Fruit fly (Drosophila melanogaster) whole organism, embryonic: ENCODE measurements around the gene CG1233.

Source experiments
- ATbp ChIP-seq: fragments of 200-800 bp; sonication (Bioruptor generic); optimal IDR thresholded peaks from 2 replicates; lab custom pipeline; 2017; ENCODE audit warnings: missing biosample characterization, mild to moderate bottlenecking, missing genetic modification characterization, missing genetic modification reagents
- Atf6 ChIP-seq: fragments of 200-800 bp; sonication (Bioruptor generic); IDR thresholded peaks from 2 replicates; pipeline ENCODE4 v1.3.6; 2022; ENCODE audit warnings: missing biosample characterization, missing genetic modification characterization
- BtbVII ChIP-seq: fragments of 200-800 bp; sonication (Bioruptor generic); optimal IDR thresholded peaks from 3 replicates; lab custom pipeline; 2017; ENCODE audit warnings: missing biosample characterization, mild to moderate bottlenecking, missing genetic modification characterization
- CG10147 ChIP-seq: fragments of 200-800 bp; sonication (Bioruptor generic); optimal IDR thresholded peaks from 2 replicates; lab custom pipeline; 2019; ENCODE audit warnings: missing biosample characterization, mild to moderate bottlenecking, missing genetic modification characterization, moderate library complexity
- CG10366 ChIP-seq: fragments of 200-800 bp; sonication (Bioruptor generic); IDR thresholded peaks from 2 replicates; pipeline ENCODE4 v1.3.6; 2022; ENCODE audit warnings: missing biosample characterization, missing genetic modification characterization
- CG10462 ChIP-seq: fragments of 200-800 bp; sonication (Bioruptor generic); optimal IDR thresholded peaks from 2 replicates; lab custom pipeline; 2016; ENCODE audit warnings: missing biosample characterization, missing genetic modification characterization
- CG12071 ChIP-seq: fragments of 200-800 bp; sonication (Bioruptor generic); optimal IDR thresholded peaks from 3 replicates; lab custom pipeline; 2018; ENCODE audit warnings: missing biosample characterization, mild to moderate bottlenecking, missing genetic modification characterization
- CG12155 ChIP-seq: fragments of 200-800 bp; sonication (Bioruptor generic); optimal IDR thresholded peaks from 3 replicates; lab custom pipeline; 2016; ENCODE audit warnings: missing biosample characterization, missing genetic modification characterization
- CG14014 ChIP-seq: fragments of 200-800 bp; sonication (Bioruptor generic); IDR thresholded peaks from 2 replicates; pipeline ENCODE4 v1.3.6; 2022; ENCODE audit warnings: missing biosample characterization, missing genetic modification characterization
- CG15011 ChIP-seq: fragments of 200-800 bp; sonication (Bioruptor generic); optimal IDR thresholded peaks from 3 replicates; lab custom pipeline; 2018; ENCODE audit warnings: missing biosample characterization, mild to moderate bottlenecking, missing genetic modification characterization
- CG2116 ChIP-seq: fragments of 200-800 bp; sonication (Bioruptor generic); optimal IDR thresholded peaks from 3 replicates; lab custom pipeline; 2018; ENCODE audit warnings: missing biosample characterization, mild to moderate bottlenecking, missing genetic modification characterization
- CG2129 ChIP-seq: fragments of 200-800 bp; sonication (Bioruptor generic); IDR thresholded peaks from 2 replicates; pipeline ENCODE4 v1.3.6; 2022; ENCODE audit warnings: missing biosample characterization, missing genetic modification characterization; ENCODE audit not compliant: partially characterized antibody
- CG31365 ChIP-seq: fragments of 200-800 bp; sonication (Bioruptor generic); optimal IDR thresholded peaks from 2 replicates; lab custom pipeline; 2018; ENCODE audit warnings: missing biosample characterization, mild to moderate bottlenecking, missing genetic modification characterization
- CG33213 ChIP-seq: fragments of 200-800 bp; sonication (Bioruptor generic); optimal IDR thresholded peaks from 3 replicates; lab custom pipeline; 2016; ENCODE audit warnings: missing biosample characterization, missing genetic modification characterization
- CG4282 ChIP-seq: fragments of 200-800 bp; sonication (Bioruptor generic); optimal IDR thresholded peaks from 2 replicates; lab custom pipeline; 2016; ENCODE audit warnings: missing biosample characterization, missing genetic modification characterization
- CG4404 ChIP-seq: fragments of 200-800 bp; sonication (Bioruptor generic); IDR thresholded peaks from 2 replicates; pipeline ENCODE4 v1.3.6; 2022; ENCODE audit warnings: missing biosample characterization, missing genetic modification characterization
- CG4424 ChIP-seq: fragments of 200-800 bp; sonication (Bioruptor generic); optimal IDR thresholded peaks from 3 replicates; lab custom pipeline; 2016; ENCODE audit warnings: missing biosample characterization, missing genetic modification characterization
- CG5245 ChIP-seq: fragments of 200-800 bp; sonication (Bioruptor generic); optimal IDR thresholded peaks from 3 replicates; lab custom pipeline; 2016; ENCODE audit warnings: missing biosample characterization, missing genetic modification characterization
- CG7839 ChIP-seq: fragments of 200-800 bp; sonication (Bioruptor generic); optimal IDR thresholded peaks from 3 replicates; lab custom pipeline; 2018; ENCODE audit warnings: missing biosample characterization, mild to moderate bottlenecking, missing genetic modification characterization, moderate library complexity
- CG7928 ChIP-seq: fragments of 200-800 bp; sonication (Bioruptor generic); optimal IDR thresholded peaks from 2 replicates; lab custom pipeline; 2017; ENCODE audit warnings: missing biosample characterization, mild to moderate bottlenecking, missing genetic modification characterization
- CG7963 ChIP-seq: fragments of 200-800 bp; sonication (Bioruptor generic); IDR thresholded peaks from 3 replicates; pipeline ENCODE4 v1.3.6; 2022; ENCODE audit warnings: missing biosample characterization, missing genetic modification characterization; ENCODE audit not compliant: partially characterized antibody
- CHES-1-like ChIP-seq: fragments of 200-800 bp; sonication (Bioruptor generic); optimal IDR thresholded peaks from 2 replicates; lab custom pipeline; 2016; ENCODE audit warnings: missing biosample characterization, missing genetic modification characterization
- Chrac-16 ChIP-seq: fragments of 200-800 bp; sonication (Bioruptor generic); optimal IDR thresholded peaks from 3 replicates; lab custom pipeline; 2016; ENCODE audit warnings: missing biosample characterization, missing genetic modification characterization
- Dfd ChIP-seq, 2 experiments: fragments of >200 bp; optimal IDR thresholded peaks; 2 replicates each; lab custom pipeline; 2017; ENCODE audit warnings: missing biosample characterization in 2 of 2, missing genetic modification characterization in 2 of 2
- Fer2 ChIP-seq: fragments of 200-800 bp; sonication (Bioruptor generic); optimal IDR thresholded peaks from 2 replicates; lab custom pipeline; 2018; ENCODE audit warnings: missing biosample characterization, mild to moderate bottlenecking, missing genetic modification characterization, moderate library complexity
- Hand ChIP-seq: fragments of 200-800 bp; sonication (Bioruptor generic); optimal IDR thresholded peaks from 2 replicates; lab custom pipeline; 2017; ENCODE audit warnings: mild to moderate bottlenecking, missing biosample characterization, missing genetic modification reagents, missing genetic modification characterization
- MESR4 ChIP-seq: fragments of 200-800 bp; sonication (Bioruptor generic); optimal IDR thresholded peaks from 2 replicates; lab custom pipeline; 2018; ENCODE audit warnings: missing biosample characterization, mild to moderate bottlenecking, missing genetic modification characterization, moderate library complexity
- Ptx1 ChIP-seq: fragments of 200-800 bp; sonication (Bioruptor generic); IDR thresholded peaks from 2 replicates; pipeline ENCODE4 v1.3.6; 2022; ENCODE audit warnings: missing biosample characterization, missing genetic modification characterization
- Sox100B ChIP-seq: fragments of 200-800 bp; sonication (Bioruptor generic); optimal IDR thresholded peaks from 3 replicates; lab custom pipeline; 2018; ENCODE audit warnings: missing biosample characterization, mild to moderate bottlenecking, missing genetic modification characterization
- Spps ChIP-seq: fragments of 200-800 bp; sonication (Bioruptor generic); optimal IDR thresholded peaks from 2 replicates; lab custom pipeline; 2018; ENCODE audit warnings: missing biosample characterization, mild to moderate bottlenecking, missing genetic modification characterization
- Sry-δ ChIP-seq: fragments of 200-800 bp; sonication (Bioruptor generic); optimal IDR thresholded peaks from 2 replicates; lab custom pipeline; 2016; ENCODE audit warnings: missing biosample characterization, missing genetic modification characterization
- Usf ChIP-seq: fragments of 200-800 bp; sonication (Bioruptor generic); optimal IDR thresholded peaks from 2 replicates; lab custom pipeline; 2017; ENCODE audit warnings: missing genotype, missing biosample characterization, missing genetic modification characterization
- Xbp1 ChIP-seq: fragments of 200-800 bp; sonication (Bioruptor generic); optimal IDR thresholded peaks from 3 replicates; lab custom pipeline; 2016; ENCODE audit warnings: missing biosample characterization, mild to moderate bottlenecking, missing genetic modification characterization
- bsh ChIP-seq, 2 experiments: fragments of 200-800 bp; sonication (Bioruptor generic); optimal IDR thresholded peaks; 2 replicates each; lab custom pipeline; 2017 to 2018; ENCODE audit warnings: mild to moderate bottlenecking in 2 of 2, missing biosample characterization in 2 of 2, missing genetic modification characterization in 2 of 2, moderate library complexity in 1 of 2
- cg ChIP-seq: fragments of 200-800 bp; sonication (Bioruptor generic); optimal IDR thresholded peaks from 3 replicates; lab custom pipeline; 2019; ENCODE audit warnings: missing biosample characterization, mild to moderate bottlenecking, missing genetic modification characterization, moderate library complexity
- ind ChIP-seq: fragments of 200-800 bp; sonication (Bioruptor generic); optimal IDR thresholded peaks from 3 replicates; lab custom pipeline; 2016; ENCODE audit warnings: missing biosample characterization, missing genetic modification characterization
- kah ChIP-seq: fragments of 200-800 bp; sonication (Bioruptor generic); optimal IDR thresholded peaks from 2 replicates; lab custom pipeline; 2018; ENCODE audit warnings: missing biosample characterization, mild to moderate bottlenecking, missing genetic modification characterization
- maf-S ChIP-seq: fragments of 200-800 bp; sonication (Bioruptor generic); optimal IDR thresholded peaks from 2 replicates; lab custom pipeline; 2016; ENCODE audit warnings: missing biosample characterization, missing genetic modification characterization
- mirr ChIP-seq: fragments of 200-800 bp; sonication (Bioruptor generic); optimal IDR thresholded peaks from 3 replicates; lab custom pipeline; 2018; ENCODE audit warnings: missing biosample characterization, mild to moderate bottlenecking, missing genetic modification characterization
- nau ChIP-seq: fragments of 200-800 bp; sonication (Bioruptor generic); optimal IDR thresholded peaks from 3 replicates; lab custom pipeline; 2017; ENCODE audit warnings: missing biosample characterization, mild to moderate bottlenecking, missing genetic modification characterization, missing genetic modification reagents
- nerfin-1 ChIP-seq: fragments of 200-800 bp; sonication (Bioruptor generic); optimal IDR thresholded peaks from 3 replicates; lab custom pipeline; 2019; ENCODE audit warnings: missing biosample characterization, mild to moderate bottlenecking, missing genetic modification characterization, moderate library complexity
- phol ChIP-seq: fragments of 200-800 bp; sonication (Bioruptor generic); optimal IDR thresholded peaks from 3 replicates; lab custom pipeline; 2018; ENCODE audit warnings: missing biosample characterization, mild to moderate bottlenecking, missing genetic modification characterization, moderate library complexity
- pnt ChIP-seq: fragments of 200-800 bp; sonication (Bioruptor generic); optimal IDR thresholded peaks from 3 replicates; lab custom pipeline; 2016; ENCODE audit warnings: missing biosample characterization, missing genetic modification characterization
- sens-2 ChIP-seq: fragments of 200-800 bp; sonication (Bioruptor generic); IDR thresholded peaks from 2 replicates; pipeline ENCODE4 v1.3.6; 2022; ENCODE audit warnings: missing biosample characterization, missing genetic modification characterization
- stc ChIP-seq: fragments of 200-800 bp; sonication (Bioruptor generic); IDR thresholded peaks from 2 replicates; pipeline ENCODE4 v1.3.6; 2022; ENCODE audit warnings: missing biosample characterization, missing genetic modification characterization
- tll ChIP-seq, 2 experiments: fragments of 200-800 bp in 1 of 2; fragments of >200 bp in 1 of 2; sonication (Bioruptor generic) in 1 of 2; optimal IDR thresholded peaks; 2 replicates each; lab custom pipeline; 2017 to 2019; ENCODE audit warnings: missing biosample characterization in 2 of 2, missing genetic modification characterization in 2 of 2, mild to moderate bottlenecking in 1 of 2, moderate library complexity in 1 of 2
- tx ChIP-seq: fragments of 200-800 bp; sonication (Bioruptor generic); optimal IDR thresholded peaks from 2 replicates; lab custom pipeline; 2016; ENCODE audit warnings: missing biosample characterization, missing genetic modification characterization
- vnd ChIP-seq: fragments of 200-800 bp; sonication (Bioruptor generic); IDR thresholded peaks from 3 replicates; pipeline ENCODE4 v1.3.6; 2022; ENCODE audit warnings: missing biosample characterization, missing genetic modification characterization; ENCODE audit not compliant: partially characterized antibody

CG1233 gene

DNA sequence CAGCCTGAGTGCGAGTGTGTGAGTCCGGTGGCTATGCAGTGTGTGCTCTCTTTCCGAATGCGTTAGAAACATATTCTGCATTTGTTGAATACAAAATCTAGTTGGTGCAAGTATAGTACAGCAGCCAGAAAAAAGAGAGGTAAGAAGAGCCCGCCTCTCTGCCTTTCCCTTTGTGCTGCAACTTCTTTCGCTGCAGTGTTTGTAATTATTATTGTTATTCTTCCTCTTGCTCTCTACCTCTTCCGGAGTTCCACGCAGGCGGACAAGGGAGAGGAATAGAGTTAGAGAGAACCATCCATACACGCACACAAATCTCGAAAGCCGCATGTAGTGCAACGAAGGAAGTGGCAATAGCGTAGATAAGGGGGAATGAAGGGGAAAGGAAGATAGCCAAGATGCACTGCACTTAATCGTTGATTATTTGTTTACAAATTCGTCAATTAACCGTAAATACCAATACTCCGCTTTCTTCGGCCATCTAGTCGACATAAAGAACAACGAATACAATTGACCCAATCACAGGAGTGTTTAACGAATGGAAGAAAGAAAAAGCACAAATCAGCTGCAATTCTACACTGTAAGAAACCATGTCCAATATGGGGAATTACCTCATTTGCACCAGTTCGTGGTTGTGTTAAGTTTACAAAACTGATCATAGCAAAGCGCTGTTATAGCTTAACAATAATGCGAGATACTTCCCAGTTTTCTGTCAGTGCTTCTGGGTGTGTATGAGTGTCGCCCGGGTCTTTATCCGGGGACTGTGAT is 13.4 kb upstream of the CG1233 start (continued):
- TF ChIP-seq nau (GFP tag; lab: Kevin White, UChicago), result peak; percentile 49
- peak; percentile 81 for TF ChIP-seq ind
- TF ChIP-seq Ptx1 (GFP tag; lab: Robert Waterston, UW), result peak; percentile 73
- no peak for TF ChIP-seq Fer2
- peak; percentile 58 for TF ChIP-seq CHES-1-like (GFP tag; lab: Kevin White, UChicago)
- peak; percentile 68 for TF ChIP-seq stc
- peak; percentile 81 for TF ChIP-seq CG4424 (GFP tag; lab: Kevin White, UChicago)
- peak; percentile 59; the same call in 1 of the 2 replicates for TF ChIP-seq sens-2 (GFP tag; lab: Robert Waterston, UW)
- peak; percentile 80 for TF ChIP-seq Xbp1 (GFP tag; lab: Kevin White, UChicago)
- peak; percentile 64 for TF ChIP-seq Spps
- peak; percentile 74 for TF ChIP-seq CG10366 (GFP tag; lab: Robert Waterston, UW)
- peak; percentile 60 for TF ChIP-seq CG12071
- TF ChIP-seq CG33213 (GFP tag; lab: Kevin White, UChicago), result peak; percentile 40
- TF ChIP-seq maf-S (GFP tag; lab: Kevin White, UChicago), result peak; percentile 14
- TF ChIP-seq Hand, result no peak
- TF ChIP-seq CG4282, result no peak
- TF ChIP-seq MESR4 (GFP tag; lab: Kevin White, UChicago), result no peak
- TF ChIP-seq Sry-δ (GFP tag; lab: Kevin White, UChicago), result no peak
- peak; percentile 85 for TF ChIP-seq ATbp (GFP tag; lab: Kevin White, UChicago)
- no peak for TF ChIP-seq CG2129
- no peak for TF ChIP-seq CG15011
- peak; percentile 44; the same call in 1 of the 2 replicates for TF ChIP-seq CG14014 (GFP tag; lab: Robert Waterston, UW)
- TF ChIP-seq CG7839 (tag; lab: Kevin White, UChicago), result peak; percentile 75
- no peak for TF ChIP-seq BtbVII (GFP tag; lab: Kevin White, UChicago)
- TF ChIP-seq phol, result peak; percentile 79
- peak; percentile 58 for TF ChIP-seq cg (GFP tag; lab: Kevin White, UChicago)
- no peak for TF ChIP-seq CG2116 (GFP tag; lab: Kevin White, UChicago)
- TF ChIP-seq CG10147 (GFP tag; lab: Kevin White, UChicago), result no peak
- TF ChIP-seq tll (GFP tag; optimal IDR thresholded peaks at IDR 0.05; lab: Kevin White, UChicago), result no peak
- peak; percentile 69 for TF ChIP-seq Sox100B (GFP tag; lab: Kevin White, UChicago)
- peak; percentile 53 for TF ChIP-seq nerfin-1
- TF ChIP-seq Chrac-16 (GFP tag; lab: Kevin White, UChicago), result peak; percentile 76
- TF ChIP-seq vnd (GFP tag; lab: Robert Waterston, UW), result no peak
- TF ChIP-seq Atf6 (GFP tag; lab: Robert Waterston, UW), result peak; percentile 30; the same call in 1 of the 2 replicates
- peak; percentile 82 for TF ChIP-seq pnt (GFP tag; lab: Kevin White, UChicago)
- TF ChIP-seq mirr (GFP tag; lab: Kevin White, UChicago), result no peak
- TF ChIP-seq kah, result peak; percentile 61
- peak; percentile 59 for TF ChIP-seq tx (GFP tag; lab: Kevin White, UChicago)
- no peak for TF ChIP-seq Usf
- no peak for TF ChIP-seq Dfd (GFP tag; optimal IDR thresholded peaks at IDR 0.05; lab: Kevin White, UChicago)
- TF ChIP-seq CG31365, result peak; percentile 11
- TF ChIP-seq CG7963, result no peak
- TF ChIP-seq bsh (GFP tag; optimal IDR thresholded peaks at IDR 0.05; lab: Kevin White, UChicago), result peak; percentile 80 to 92
- TF ChIP-seq CG4404, result no peak
- TF ChIP-seq CG10462 (GFP tag; lab: Kevin White, UChicago), result no peak
- TF ChIP-seq CG7928, result no peak
- TF ChIP-seq CG5245, result peak; percentile 75
- TF ChIP-seq CG12155 (GFP tag; lab: Kevin White, UChicago), result peak; percentile 51
